Fruit fly (Drosophila melanogaster) whole organism, embryonic: Measurements from ENCODE around the gene Vps29.

Experiments
- CG10274 ChIP-seq: fragments of 200-800 bp; sonication (Bioruptor generic); optimal IDR thresholded peaks from 3 replicates; lab custom pipeline; 2017; ENCODE audit warnings: missing biosample characterization, mild to moderate bottlenecking, missing genetic modification characterization
- CG10979 ChIP-seq: fragments of 200-800 bp; sonication (Bioruptor generic); optimal IDR thresholded peaks from 2 replicates; lab custom pipeline; 2018; ENCODE audit warnings: missing biosample characterization, mild to moderate bottlenecking, missing genetic modification characterization, moderate library complexity
- CG12744 ChIP-seq: fragments of 200-800 bp; sonication (Bioruptor generic); optimal IDR thresholded peaks from 2 replicates; lab custom pipeline; 2016; ENCODE audit warnings: missing biosample characterization, missing genetic modification characterization
- CG13123 ChIP-seq: fragments of 200-800 bp; sonication (Bioruptor generic); optimal IDR thresholded peaks from 2 replicates; lab custom pipeline; 2016; ENCODE audit warnings: missing biosample characterization, missing genetic modification characterization
- CG13287 ChIP-seq: fragments of 200-800 bp; sonication (Bioruptor generic); IDR thresholded peaks from 2 replicates; pipeline ENCODE4 v1.3.6; 2022; ENCODE audit warnings: missing biosample characterization, missing genetic modification characterization; ENCODE audit not compliant: partially characterized antibody
- CG14014 ChIP-seq: fragments of 200-800 bp; sonication (Bioruptor generic); IDR thresholded peaks from 2 replicates; pipeline ENCODE4 v1.3.6; 2022; ENCODE audit warnings: missing biosample characterization, missing genetic modification characterization
- CG15479 ChIP-seq: fragments of 200-800 bp; sonication (Bioruptor generic); optimal IDR thresholded peaks from 3 replicates; lab custom pipeline; 2019; ENCODE audit warnings: missing biosample characterization, mild to moderate bottlenecking, missing genetic modification characterization, moderate library complexity
- CG15696 ChIP-seq: fragments of 200-800 bp; sonication (Bioruptor generic); optimal IDR thresholded peaks from 2 replicates; lab custom pipeline; 2019; ENCODE audit warnings: missing biosample characterization, mild to moderate bottlenecking, missing genetic modification characterization, moderate library complexity
- CG1602 ChIP-seq: fragments of 200-800 bp; sonication (Bioruptor generic); optimal IDR thresholded peaks from 3 replicates; lab custom pipeline; 2016; ENCODE audit warnings: missing biosample characterization, missing genetic modification characterization
- CG17359 ChIP-seq: fragments of 200-800 bp; sonication (Bioruptor generic); optimal IDR thresholded peaks from 3 replicates; lab custom pipeline; 2018; ENCODE audit warnings: missing biosample characterization, mild to moderate bottlenecking, missing genetic modification characterization, moderate library complexity
- CG17361 ChIP-seq: fragments of 200-800 bp; sonication (Bioruptor generic); IDR thresholded peaks from 3 replicates; pipeline ENCODE4 v1.3.6; 2022; ENCODE audit warnings: missing biosample characterization, missing genetic modification characterization
- CG17385 ChIP-seq: fragments of 200-800 bp; sonication (Bioruptor generic); optimal IDR thresholded peaks from 3 replicates; lab custom pipeline; 2018; ENCODE audit warnings: missing biosample characterization, mild to moderate bottlenecking, missing genetic modification characterization
- CG2199 ChIP-seq: fragments of 200-800 bp; sonication (Bioruptor generic); IDR thresholded peaks from 3 replicates; pipeline ENCODE4 v1.3.6; 2022; ENCODE audit warnings: missing biosample characterization, missing genetic modification characterization
- CG31388 ChIP-seq: fragments of 200-800 bp; sonication (Bioruptor generic); optimal IDR thresholded peaks from 2 replicates; lab custom pipeline; 2016; ENCODE audit warnings: missing biosample characterization, missing genetic modification characterization
- CG3407 ChIP-seq: fragments of 200-800 bp; sonication (Bioruptor generic); optimal IDR thresholded peaks from 2 replicates; lab custom pipeline; 2018; ENCODE audit warnings: missing biosample characterization, mild to moderate bottlenecking, missing genetic modification characterization
- CG4707 ChIP-seq: fragments of 200-800 bp; sonication (Bioruptor generic); optimal IDR thresholded peaks from 2 replicates; lab custom pipeline; 2018; ENCODE audit warnings: missing biosample characterization, mild to moderate bottlenecking, missing genetic modification characterization, moderate library complexity
- CG6683 ChIP-seq: fragments of 200-800 bp; sonication (Bioruptor generic); optimal IDR thresholded peaks from 2 replicates; lab custom pipeline; 2017; ENCODE audit warnings: missing biosample characterization, mild to moderate bottlenecking, missing genetic modification characterization, missing genetic modification reagents
- CG7839 ChIP-seq: fragments of 200-800 bp; sonication (Bioruptor generic); optimal IDR thresholded peaks from 3 replicates; lab custom pipeline; 2018; ENCODE audit warnings: missing biosample characterization, mild to moderate bottlenecking, missing genetic modification characterization, moderate library complexity
- CG7987 ChIP-seq: fragments of 200-800 bp; sonication (Bioruptor generic); optimal IDR thresholded peaks from 2 replicates; lab custom pipeline; 2018; ENCODE audit warnings: missing biosample characterization, mild to moderate bottlenecking, missing genetic modification characterization, moderate library complexity
- CG8765 ChIP-seq: fragments of 200-800 bp; sonication (Bioruptor generic); IDR thresholded peaks from 2 replicates; pipeline ENCODE4 v1.3.6; 2022; ENCODE audit warnings: missing biosample characterization, missing genetic modification characterization
- D ChIP-seq, 2 experiments: fragments of 200-800 bp in 1 of 2; fragments of >200 bp in 1 of 2; sonication (Bioruptor generic) in 1 of 2; optimal IDR thresholded peaks; 2 replicates in 1 of 2; 3 replicates in 1 of 2; lab custom pipeline; 2017; ENCODE audit warnings: mild to moderate bottlenecking in 1 of 2, missing biosample characterization in 1 of 2, missing genetic modification characterization in 1 of 2, missing genetic modification reagents in 1 of 2
- Dek ChIP-seq: fragments of 200-800 bp; sonication (Bioruptor generic); optimal IDR thresholded peaks from 3 replicates; lab custom pipeline; 2019; ENCODE audit warnings: missing biosample characterization, mild to moderate bottlenecking, missing genetic modification characterization, moderate library complexity
- Drgx ChIP-seq: fragments of 200-800 bp; sonication (Bioruptor generic); IDR thresholded peaks from 2 replicates; pipeline ENCODE4 v1.3.6; 2022; ENCODE audit warnings: missing biosample characterization, missing genetic modification characterization
- HLH3B ChIP-seq: fragments of 200-800 bp; sonication (Bioruptor generic); IDR thresholded peaks from 2 replicates; pipeline ENCODE4 v1.3.6; 2022; ENCODE audit warnings: missing biosample characterization, missing genetic modification characterization
- HLH54F ChIP-seq: fragments of 200-800 bp; sonication (Bioruptor generic); optimal IDR thresholded peaks from 3 replicates; lab custom pipeline; 2016; ENCODE audit warnings: missing biosample characterization, missing genetic modification characterization
- Hand ChIP-seq: fragments of 200-800 bp; sonication (Bioruptor generic); optimal IDR thresholded peaks from 2 replicates; lab custom pipeline; 2017; ENCODE audit warnings: mild to moderate bottlenecking, missing biosample characterization, missing genetic modification reagents, missing genetic modification characterization
- Hr39 ChIP-seq: fragments of >200 bp; optimal IDR thresholded peaks from 2 replicates; lab custom pipeline; 2017
- Jarid2 ChIP-seq: fragments of 200-800 bp; sonication (Bioruptor generic); optimal IDR thresholded peaks from 3 replicates; lab custom pipeline; 2017; ENCODE audit warnings: mild to moderate bottlenecking, missing biosample characterization, missing genetic modification reagents, missing genetic modification characterization
- Ravus ChIP-seq: fragments of 200-800 bp; sonication (Bioruptor generic); IDR thresholded peaks from 2 replicates; pipeline ENCODE4 v1.3.6; 2022; ENCODE audit warnings: missing biosample characterization, missing genetic modification characterization
- Rfx ChIP-seq: fragments of 200-800 bp; sonication (Bioruptor generic); IDR thresholded peaks from 2 replicates; pipeline ENCODE4 v1.3.6; 2022; ENCODE audit warnings: missing biosample characterization, missing genetic modification characterization
- Xrp1 ChIP-seq: fragments of 200-800 bp; sonication (Bioruptor generic); IDR thresholded peaks from 2 replicates; pipeline ENCODE4 v1.3.6; 2022; ENCODE audit warnings: missing biosample characterization, missing genetic modification characterization
- YL-1 ChIP-seq: fragments of 200-800 bp; sonication (Bioruptor generic); optimal IDR thresholded peaks from 3 replicates; lab custom pipeline; 2017; ENCODE audit warnings: missing biosample characterization, mild to moderate bottlenecking, missing genetic modification characterization
- aop ChIP-seq: fragments of 200-800 bp; sonication (Bioruptor generic); IDR thresholded peaks from 2 replicates; pipeline ENCODE4 v1.3.6; 2022; ENCODE audit warnings: missing biosample characterization, missing genetic modification characterization
- bab2 ChIP-seq: fragments of 200-800 bp; sonication (Bioruptor generic); optimal IDR thresholded peaks from 2 replicates; lab custom pipeline; 2016; ENCODE audit warnings: missing biosample characterization, missing genetic modification characterization
- bowl ChIP-seq: fragments of 200-800 bp; sonication (Bioruptor generic); IDR thresholded peaks from 2 replicates; pipeline ENCODE4 v1.3.6; 2022; ENCODE audit warnings: missing biosample characterization, missing genetic modification characterization
- cg ChIP-seq: fragments of 200-800 bp; sonication (Bioruptor generic); optimal IDR thresholded peaks from 3 replicates; lab custom pipeline; 2019; ENCODE audit warnings: missing biosample characterization, mild to moderate bottlenecking, missing genetic modification characterization, moderate library complexity
- ci ChIP-seq: fragments of 200-800 bp; sonication (Bioruptor generic); IDR thresholded peaks from 3 replicates; pipeline ENCODE4 v1.3.6; 2022; ENCODE audit warnings: missing biosample characterization, missing genetic modification characterization
- disco-r ChIP-seq: fragments of 200-800 bp; sonication (Bioruptor generic); optimal IDR thresholded peaks from 2 replicates; lab custom pipeline; 2016; ENCODE audit warnings: missing biosample characterization, missing genetic modification characterization
- dysf ChIP-seq: fragments of 200-800 bp; sonication (Bioruptor generic); IDR thresholded peaks from 3 replicates; pipeline ENCODE4 v1.3.6; 2022; ENCODE audit warnings: missing biosample characterization, missing genetic modification characterization
- ems ChIP-seq: fragments of 200-800 bp; sonication (Bioruptor generic); optimal IDR thresholded peaks from 3 replicates; lab custom pipeline; 2016; ENCODE audit warnings: missing biosample characterization, missing genetic modification characterization
- exex ChIP-seq: fragments of 200-800 bp; sonication (Bioruptor generic); optimal IDR thresholded peaks from 4 replicates; lab custom pipeline; 2018; ENCODE audit warnings: missing biosample characterization, mild to moderate bottlenecking, missing genetic modification characterization, moderate library complexity
- gro ChIP-seq: fragments of 200-800 bp; sonication (Bioruptor generic); optimal IDR thresholded peaks from 2 replicates; lab custom pipeline; 2016; ENCODE audit warnings: missing biosample characterization, missing genetic modification characterization
- hth ChIP-seq: fragments of >200 bp; optimal IDR thresholded peaks from 2 replicates; lab custom pipeline; 2017; ENCODE audit warnings: inconsistent platforms
- mld ChIP-seq: fragments of 200-800 bp; sonication (Bioruptor generic); IDR thresholded peaks from 3 replicates; pipeline ENCODE4 v1.3.6; 2022; ENCODE audit warnings: missing biosample characterization, missing genetic modification characterization; ENCODE audit not compliant: partially characterized antibody
- nerfin-1 ChIP-seq: fragments of 200-800 bp; sonication (Bioruptor generic); optimal IDR thresholded peaks from 3 replicates; lab custom pipeline; 2019; ENCODE audit warnings: missing biosample characterization, mild to moderate bottlenecking, missing genetic modification characterization, moderate library complexity
- odd ChIP-seq: fragments of 200-800 bp; sonication (Bioruptor generic); optimal IDR thresholded peaks from 2 replicates; lab custom pipeline; 2017; ENCODE audit warnings: missing biosample characterization, mild to moderate bottlenecking, missing genetic modification characterization
- pzg ChIP-seq: fragments of 200-800 bp; sonication (Bioruptor generic); optimal IDR thresholded peaks from 3 replicates; lab custom pipeline; 2018; ENCODE audit warnings: missing biosample characterization, mild to moderate bottlenecking, missing genetic modification characterization, moderate library complexity
- stwl ChIP-seq: fragments of 200-800 bp; sonication (Bioruptor generic); optimal IDR thresholded peaks from 3 replicates; lab custom pipeline; 2018; ENCODE audit warnings: missing biosample characterization, mild to moderate bottlenecking, missing genetic modification characterization, moderate library complexity
- usp ChIP-seq: fragments of >200 bp; optimal IDR thresholded peaks from 2 replicates; lab custom pipeline; 2017; ENCODE audit warnings: missing biosample characterization, missing genetic modification characterization

Vps29 gene

dm6 chr2L:1185642-1186497 lies 35.3 kb downstream of the Vps29 start, which contains the start of gene CG5001:
TSS of gene CG5001 (plus strand) at chr2L:1185757.
- TF ChIP-seq CG15479 (GFP tag; lab: Kevin White, UChicago): no peak
- TF ChIP-seq odd (GFP tag; lab: Kevin White, UChicago): no peak
- TF ChIP-seq Xrp1 (GFP tag; lab: Robert Waterston, UW): peak; percentile 93
- peak; percentile 57 for TF ChIP-seq Hand (GFP tag; lab: Kevin White, UChicago)
- peak; percentile 95 for TF ChIP-seq CG17359 (tag; lab: Kevin White, UChicago)
- peak; percentile 73 for TF ChIP-seq CG1602 (GFP tag; lab: Kevin White, UChicago)
- peak; percentile 36; the same call in 1 of the 2 replicates for TF ChIP-seq bowl
- TF ChIP-seq mld: no peak
- peak; percentile 42; the same call in 1 of the 3 replicates for TF ChIP-seq CG2199 (GFP tag; lab: Robert Waterston, UW)
- peak; percentile 70 for TF ChIP-seq CG31388
- TF ChIP-seq CG3407 (GFP tag; lab: Kevin White, UChicago): no peak
- TF ChIP-seq ems (GFP tag; lab: Kevin White, UChicago): peak; percentile 75
- TF ChIP-seq Jarid2 (GFP tag; lab: Kevin White, UChicago): peak; percentile 83
- TF ChIP-seq disco-r (GFP tag; lab: Kevin White, UChicago): no peak
- TF ChIP-seq D (optimal IDR thresholded peaks at IDR 0.05; lab: Kevin White, UChicago): no peak
- no peak for TF ChIP-seq D (GFP tag; optimal IDR thresholded peaks at IDR 0.05; lab: Kevin White, UChicago)
- peak; percentile 84 for TF ChIP-seq CG10979 (tag; lab: Kevin White, UChicago)
- TF ChIP-seq Dek: peak; percentile 86
- peak; percentile 91 for TF ChIP-seq dysf
- TF ChIP-seq nerfin-1: peak; percentile 86
- peak; percentile 83 for TF ChIP-seq CG6683 (GFP tag; lab: Kevin White, UChicago)
- TF ChIP-seq exex: peak; percentile 51
- TF ChIP-seq CG14014 (GFP tag; lab: Robert Waterston, UW): peak; percentile 88
- TF ChIP-seq CG17361: peak; percentile 84
- TF ChIP-seq gro: peak; percentile 67
- peak; percentile 91 for TF ChIP-seq CG7839 (tag; lab: Kevin White, UChicago)
- TF ChIP-seq ci (GFP tag; lab: Robert Waterston, UW): peak; percentile 89
- peak; percentile 77 for TF ChIP-seq CG17385
- no peak for TF ChIP-seq aop (GFP tag; lab: Robert Waterston, UW)
- TF ChIP-seq hth (lab: Kevin White, UChicago): no peak
- TF ChIP-seq YL-1 (GFP tag; lab: Kevin White, UChicago): peak; percentile 51
- TF ChIP-seq CG12744: peak; percentile 56
- peak; percentile 71 for TF ChIP-seq bab2 (GFP tag; lab: Kevin White, UChicago)
- peak; percentile 87 for TF ChIP-seq Drgx (GFP tag; lab: Robert Waterston, UW)
- peak; percentile 17 for TF ChIP-seq CG10274 (GFP tag; lab: Kevin White, UChicago)
- TF ChIP-seq CG13123 (GFP tag; lab: Kevin White, UChicago): peak; percentile 63
- TF ChIP-seq CG15696: peak; percentile 62
- TF ChIP-seq stwl (tag; lab: Kevin White, UChicago): peak; percentile 23
- peak; percentile 58 for TF ChIP-seq CG13287 (GFP tag; lab: Robert Waterston, UW)
- TF ChIP-seq Hr39 (lab: Kevin White, UChicago): no peak
- TF ChIP-seq usp (GFP tag; lab: Kevin White, UChicago): no peak
- peak; percentile 36; the same call in 1 of the 2 replicates for TF ChIP-seq Ravus (GFP tag; lab: Robert Waterston, UW)
- TF ChIP-seq CG7987 (GFP tag; lab: Kevin White, UChicago): peak; percentile 54
- peak; percentile 94 for TF ChIP-seq Rfx (GFP tag; lab: Robert Waterston, UW)
- TF ChIP-seq HLH3B (GFP tag; lab: Robert Waterston, UW): peak; percentile 89
- peak; percentile 2 for TF ChIP-seq pzg
- TF ChIP-seq cg: peak; percentile 62
- no peak for TF ChIP-seq CG8765 (GFP tag; lab: Robert Waterston, UW)
- TF ChIP-seq HLH54F (GFP tag; lab: Kevin White, UChicago): peak; percentile 62
- peak; percentile 70 for TF ChIP-seq CG4707 (GFP tag; lab: Kevin White, UChicago)
